Fruit fly (Drosophila melanogaster) whole organism, embryonic: ENCODE measurements around the gene Mlc-c.

ENCODE experiments used
- Aef1 ChIP-seq: fragments of 200-800 bp; sonication (Bioruptor generic); IDR thresholded peaks from 3 replicates; pipeline ENCODE4 v1.3.6; 2022; ENCODE audit warnings: missing biosample characterization, missing genetic modification characterization
- CG15696 ChIP-seq: fragments of 200-800 bp; sonication (Bioruptor generic); optimal IDR thresholded peaks from 2 replicates; lab custom pipeline; 2019; ENCODE audit warnings: missing biosample characterization, mild to moderate bottlenecking, missing genetic modification characterization, moderate library complexity
- CG30403 ChIP-seq: fragments of 200-800 bp; sonication (Bioruptor generic); optimal IDR thresholded peaks from 3 replicates; lab custom pipeline; 2016; ENCODE audit warnings: missing biosample characterization, missing genetic modification characterization
- ERR ChIP-seq: fragments of 200-800 bp; sonication (Bioruptor generic); optimal IDR thresholded peaks from 2 replicates; lab custom pipeline; 2016; ENCODE audit warnings: missing biosample characterization, missing genetic modification characterization
- HLH54F ChIP-seq: fragments of 200-800 bp; sonication (Bioruptor generic); optimal IDR thresholded peaks from 3 replicates; lab custom pipeline; 2016; ENCODE audit warnings: missing biosample characterization, missing genetic modification characterization
- NFAT ChIP-seq: fragments of 200-800 bp; sonication (Bioruptor generic); IDR thresholded peaks from 2 replicates; pipeline ENCODE4 v1.3.6; 2022; ENCODE audit warnings: missing biosample characterization, missing genetic modification characterization
- Side ChIP-seq: fragments of 200-800 bp; sonication (Bioruptor generic); optimal IDR thresholded peaks from 2 replicates; lab custom pipeline; 2016; ENCODE audit warnings: missing biosample characterization, missing genetic modification characterization
- crol ChIP-seq: fragments of 200-800 bp; sonication (Bioruptor generic); IDR thresholded peaks from 2 replicates; pipeline ENCODE4 v1.3.6; 2022; ENCODE audit warnings: missing biosample characterization, missing genetic modification characterization
- dati ChIP-seq: fragments of 200-800 bp; sonication (Bioruptor generic); IDR thresholded peaks from 2 replicates; pipeline ENCODE4 v1.3.6; 2022; ENCODE audit warnings: missing biosample characterization, missing genetic modification characterization
- run ChIP-seq: fragments of 200-800 bp; sonication (Bioruptor generic); optimal IDR thresholded peaks from 3 replicates; lab custom pipeline; 2018; ENCODE audit warnings: missing biosample characterization, mild to moderate bottlenecking, missing genetic modification characterization
- zen2 ChIP-seq: fragments of 200-800 bp; sonication (Bioruptor generic); IDR thresholded peaks from 3 replicates; pipeline ENCODE4 v1.3.6; 2022; ENCODE audit warnings: missing biosample characterization, missing genetic modification characterization; ENCODE audit not compliant: partially characterized antibody

- TF ChIP-seq CG30403 (GFP tag; lab: Kevin White, UChicago), result no peak
- TF ChIP-seq HLH54F, result no peak
- TF ChIP-seq Side, result no peak
- TF ChIP-seq ERR, result no peak
- no peak; the same call in 1 of the 2 replicates for TF ChIP-seq crol (GFP tag; lab: Robert Waterston, UW)
- no peak for TF ChIP-seq run (tag; lab: Kevin White, UChicago)
- no peak for TF ChIP-seq CG15696 (tag; lab: Kevin White, UChicago)
- no peak for TF ChIP-seq dati (GFP tag; lab: Robert Waterston, UW)
- TF ChIP-seq Aef1, result no peak
- no peak for TF ChIP-seq NFAT (GFP tag; lab: Robert Waterston, UW)
- TF ChIP-seq zen2 (GFP tag; lab: Robert Waterston, UW), result no peak
These were observed 39.6 kb upstream of the Mlc-c start for dm6 chrX:5661971-5662370.
